Worm (Caenorhabditis elegans): ENCODE data around the gene pxmp-4.

pxmp-4 gene

DNA sequence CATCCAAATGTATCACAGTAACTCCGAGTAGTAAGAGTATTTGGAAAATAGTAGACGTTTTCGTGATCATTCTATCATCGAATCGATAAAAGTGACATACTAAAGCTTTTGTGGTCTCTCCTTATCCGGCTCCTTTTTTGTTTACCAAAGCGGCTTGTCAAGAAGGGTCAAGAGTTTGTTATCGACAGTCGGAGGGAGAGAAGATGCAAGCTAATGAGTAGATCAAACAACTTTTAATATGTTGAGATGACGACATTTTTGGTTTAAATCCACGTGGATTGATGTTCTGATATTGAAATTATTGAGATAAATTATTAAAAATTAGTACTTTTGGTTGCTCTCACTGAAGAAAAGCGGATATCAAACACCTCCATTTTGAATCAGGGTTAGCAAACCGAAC is 45.6 kb downstream of the pxmp-4 start, which contains the start of gene T21D12.7:
T21D12.7 (minus strand) TSS at position 101 of the 400 bp plus-strand sequence.
- no peak for TF ChIP-seq pros-1 (tag; optimal IDR thresholded peaks at IDR 0.05)
- TF ChIP-seq eyg-1 (tag; optimal IDR thresholded peaks at IDR 0.05) = no peak
- TF ChIP-seq mec-3 (tag; optimal IDR thresholded peaks at IDR 0.05; ENCODE audit: borderline replicate concordance) = no peak
- TF ChIP-seq tbx-2 (tag; optimal IDR thresholded peaks at IDR 0.05) = no peak
- no peak for TF ChIP-seq fkh-10 (GFP tag; optimal IDR thresholded peaks at IDR 0.05)
- TF ChIP-seq lim-6 (tag; optimal IDR thresholded peaks at IDR 0.05) = no peak
- TF ChIP-seq ama-1 (optimal IDR thresholded peaks at IDR 0.05) = no peak
- no peak for TF ChIP-seq ztf-16 (tag; optimal IDR thresholded peaks at IDR 0.05)
- no peak for TF ChIP-seq rnt-1 (tag; optimal IDR thresholded peaks at IDR 0.05)
- no peak for TF ChIP-seq elt-2 (tag; optimal IDR thresholded peaks at IDR 0.05)
- TF ChIP-seq fax-1 (tag; optimal IDR thresholded peaks at IDR 0.05) = no peak
- TF ChIP-seq nhr-11 (tag; optimal IDR thresholded peaks at IDR 0.05) = no peak
- TF ChIP-seq odd-2 (tag; optimal IDR thresholded peaks at IDR 0.05) = no peak
- no peak for TF ChIP-seq nfya-1 (tag; optimal IDR thresholded peaks at IDR 0.05)
- no peak for TF ChIP-seq ceh-18 (tag; optimal IDR thresholded peaks at IDR 0.05)

DNA sequence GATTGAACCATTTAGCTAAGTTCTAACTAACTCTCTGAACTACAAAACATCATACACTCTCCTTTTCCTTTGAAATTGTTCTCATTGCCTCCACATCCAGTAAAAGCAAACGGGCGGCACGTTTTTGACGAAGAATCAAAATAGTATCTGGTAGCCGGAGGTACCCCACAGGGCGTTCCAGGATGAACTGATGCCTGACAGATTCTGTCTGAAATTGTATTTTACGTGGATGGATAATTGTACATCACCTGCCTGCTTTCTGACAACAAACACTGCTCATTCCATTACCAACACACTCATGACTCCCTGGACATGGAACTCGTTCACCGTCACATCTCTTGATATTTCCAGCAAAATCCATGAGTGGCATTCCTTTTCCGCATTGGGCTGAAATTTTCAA is 46.6 kb downstream of the pxmp-4 start:
- TF ChIP-seq T23F11.4 (GFP tag; optimal IDR thresholded peaks at IDR 0.05) (no peak), ceh-9 (tag; optimal IDR thresholded peaks at IDR 0.05) (no peak), odd-2 (tag; optimal IDR thresholded peaks at IDR 0.05) (no peak), ttx-3 (tag; optimal IDR thresholded peaks at IDR 0.05) (no peak), che-1 (tag; optimal IDR thresholded peaks at IDR 0.05) (no peak)

ce11 chrIV:288027-288426 is 49.0 kb downstream of the pxmp-4 start, which contains the start of gene T21D12.14:
TSS of gene T21D12.14 (minus strand) at chrIV:288127.
- no peak for TF ChIP-seq lim-6 (tag; optimal IDR thresholded peaks at IDR 0.05)
- TF ChIP-seq sdc-2 (tag; optimal IDR thresholded peaks at IDR 0.05) = no peak
- no peak for TF ChIP-seq mec-3 (tag; optimal IDR thresholded peaks at IDR 0.05; ENCODE audit: borderline replicate concordance)
- TF ChIP-seq ttx-3 (tag; optimal IDR thresholded peaks at IDR 0.05) = no peak
- no peak for TF ChIP-seq madf-2 (tag; optimal IDR thresholded peaks at IDR 0.05)
- TF ChIP-seq ceh-24 (tag; optimal IDR thresholded peaks at IDR 0.05) = no peak
- TF ChIP-seq zip-5 (tag; optimal IDR thresholded peaks at IDR 0.05) = no peak
- no peak for TF ChIP-seq ceh-30 (tag; optimal IDR thresholded peaks at IDR 0.05)
- TF ChIP-seq ceh-31 (tag; optimal IDR thresholded peaks at IDR 0.05) = no peak
- TF ChIP-seq lin-11 (tag; optimal IDR thresholded peaks at IDR 0.05) = no peak
- TF ChIP-seq dmd-4 (tag; optimal IDR thresholded peaks at IDR 0.05; ENCODE audit: borderline replicate concordance) = no peak
- no peak for TF ChIP-seq pqm-1 (tag; optimal IDR thresholded peaks at IDR 0.05)
- TF ChIP-seq ztf-16 (tag; optimal IDR thresholded peaks at IDR 0.05) = no peak
